Worm (Caenorhabditis elegans): Measurements from ENCODE around the gene C49A9.10.
A peak's percentile ranks its signal among the peaks of the same experiment; 100 is the strongest.

The C49A9.10 gene

ce11 chrIV:6237508-6238227 lies 31.5 kb upstream of the C49A9.10 start, which contains the start of the genes F58F9.6 and F58F9.8:
Gene F58F9.6, minus strand, starts transcription at chrIV:6237608.
Gene F58F9.8, plus strand, starts transcription at chrIV:6238177.
- TF ChIP-seq egl-27 (tag; optimal IDR thresholded peaks at IDR 0.05) (no peak), lsy-2 (tag; optimal IDR thresholded peaks at IDR 0.05) (no peak), crh-2 (tag; optimal IDR thresholded peaks at IDR 0.05) (no peak)

DNA sequence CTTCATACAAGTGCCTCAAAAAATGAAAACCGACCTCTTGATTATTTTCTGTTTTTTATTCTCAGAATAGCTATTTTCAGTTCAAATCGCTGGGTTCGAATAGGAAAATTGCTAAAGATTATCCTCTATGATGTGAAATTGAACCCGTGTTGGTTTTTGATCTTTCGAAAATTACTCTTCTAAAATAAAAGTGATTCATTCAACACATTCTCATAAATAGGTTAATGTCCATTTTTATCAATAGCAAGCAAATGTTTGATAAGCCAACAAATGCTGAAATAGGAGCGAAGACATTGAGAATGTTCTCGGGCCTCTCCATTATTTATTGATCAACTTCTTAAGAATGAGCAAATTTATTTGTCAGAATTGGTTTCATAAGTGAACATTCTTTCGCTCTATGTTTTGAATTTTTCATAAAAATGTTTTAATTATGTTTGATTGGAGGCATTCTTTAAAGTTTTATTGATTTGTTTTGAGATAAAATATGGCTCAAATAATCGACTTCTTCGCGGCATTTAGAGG lies 26.7 kb upstream of the C49A9.10 start, which contains the start of gene F58F9.3:
Gene F58F9.3 (plus strand): TSS at position 472 of the 522 bp plus-strand sequence.
- TF ChIP-seq nhr-129 (tag; optimal IDR thresholded peaks at IDR 0.05) (no peak), Y55F3AM.14 (GFP tag; optimal IDR thresholded peaks at IDR 0.05) (no peak), elt-3 (tag; optimal IDR thresholded peaks at IDR 0.05) (no peak), lsy-2 (tag; optimal IDR thresholded peaks at IDR 0.05) (no peak), unc-62 (GFP tag; optimal IDR thresholded peaks at IDR 0.05) (no peak), crh-2 (tag; optimal IDR thresholded peaks at IDR 0.05) (peak; percentile 3), fos-1 (tag; optimal IDR thresholded peaks at IDR 0.05) (peak; percentile 89)

ce11 chrIV:6230560-6231073 lies 24.5 kb upstream of the C49A9.10 start, which contains the start of gene F58F9.4:
Gene F58F9.4, plus strand, starts transcription at chrIV:6231023.
- TF ChIP-seq fos-1 (tag; optimal IDR thresholded peaks at IDR 0.05) (peak; percentile 93), mdl-1 (tag; optimal IDR thresholded peaks at IDR 0.05) (no peak)

ce11 chrIV:6227974-6228373 lies 21.8 kb upstream of the C49A9.10 start, which contains the start of gene C49A9.1:
Gene C49A9.1, plus strand, starts transcription at chrIV:6228190.
- TF ChIP-seq sma-9 (GFP tag; optimal IDR thresholded peaks at IDR 0.05) (no peak), sma-9 (tag; optimal IDR thresholded peaks at IDR 0.05) (no peak), gmeb-1 (tag; optimal IDR thresholded peaks at IDR 0.05) (no peak), lin-11 (tag; optimal IDR thresholded peaks at IDR 0.05) (no peak), C34F6.9 (tag; optimal IDR thresholded peaks at IDR 0.05) (no peak), fos-1 (tag; optimal IDR thresholded peaks at IDR 0.05) (peak; percentile 72), F13H6.1 (tag; optimal IDR thresholded peaks at IDR 0.05) (no peak), ztf-4 (tag; optimal IDR thresholded peaks at IDR 0.05) (no peak)

ce11 chrIV:6225143-6225542 lies 19.0 kb upstream of the C49A9.10 start, which contains the start of gene C49A9.2:
Gene C49A9.2, plus strand, starts transcription at chrIV:6225443.
- TF ChIP-seq ztf-1 (GFP tag; conservative IDR thresholded peaks at IDR 0.05) = no peak
- TF ChIP-seq nhr-237 (tag; optimal IDR thresholded peaks at IDR 0.05) = no peak
- TF ChIP-seq ZK546.5 (tag; optimal IDR thresholded peaks at IDR 0.05) = no peak
- TF ChIP-seq lsy-2 (tag; optimal IDR thresholded peaks at IDR 0.05) = no peak
- TF ChIP-seq nhr-12 (tag; optimal IDR thresholded peaks at IDR 0.05) = no peak
- no peak for TF ChIP-seq unc-55 (GFP tag; optimal IDR thresholded peaks at IDR 0.05)

DNA sequence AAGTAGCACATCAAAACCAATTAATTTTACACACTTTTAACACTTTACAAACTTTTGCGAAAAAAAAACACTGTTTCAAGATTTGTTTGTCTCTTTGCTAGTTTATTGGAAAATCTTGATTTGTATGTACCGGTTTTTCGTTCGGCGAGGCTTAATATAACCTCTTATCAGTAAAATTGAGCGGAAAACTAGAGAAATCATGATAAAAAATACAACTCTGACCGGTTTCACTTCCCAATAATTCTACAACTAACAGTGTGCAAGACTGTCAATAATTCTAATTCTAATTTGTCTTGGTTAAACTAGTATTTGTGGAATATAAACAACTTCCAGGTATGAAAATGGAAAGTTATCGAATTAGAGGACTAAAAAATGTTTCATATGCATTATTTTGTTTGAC lies 15.7 kb upstream of the C49A9.10 start, which contains the start of gene C49A9.3:
Gene C49A9.3 (plus strand): TSS at position 212 of the 400 bp plus-strand sequence.
- no peak for TF ChIP-seq nhr-237 (tag; optimal IDR thresholded peaks at IDR 0.05)
- peak; percentile 82 for TF ChIP-seq fos-1 (tag; optimal IDR thresholded peaks at IDR 0.05)

DNA sequence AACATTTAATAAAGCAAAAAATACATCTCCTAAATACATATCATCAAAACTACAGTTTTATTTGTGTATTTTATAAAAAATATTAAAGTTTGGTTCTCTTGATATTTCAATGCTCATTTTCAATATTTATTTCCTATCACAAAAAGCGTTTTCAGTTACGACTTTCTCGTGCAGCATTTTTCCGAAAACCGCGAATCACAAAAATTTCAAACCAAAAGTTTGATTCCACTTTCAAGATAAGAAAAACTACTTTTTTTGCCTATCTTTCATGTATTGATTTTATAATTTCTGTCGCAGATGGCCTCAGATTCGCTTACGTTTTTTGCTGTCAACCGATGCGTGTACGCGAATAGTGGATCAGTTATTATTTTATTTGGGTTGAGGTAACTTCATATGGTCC lies 13.3 kb upstream of the C49A9.10 start, which contains the start of gene C49A9.4:
Gene C49A9.4 (plus strand): TSS at position 265 of the 400 bp plus-strand sequence.
- TF ChIP-seq nhr-77 (tag; optimal IDR thresholded peaks at IDR 0.05) = no peak
- TF ChIP-seq nhr-25 (tag; optimal IDR thresholded peaks at IDR 0.05) = no peak
- no peak for TF ChIP-seq aly-2 (tag; optimal IDR thresholded peaks at IDR 0.05)
- TF ChIP-seq ceh-82 (tag; optimal IDR thresholded peaks at IDR 0.05) = no peak
- no peak for TF ChIP-seq nhr-6 (tag; optimal IDR thresholded peaks at IDR 0.05)
- peak; percentile 22 for TF ChIP-seq sma-9 (GFP tag; optimal IDR thresholded peaks at IDR 0.05)
- TF ChIP-seq sma-9 (tag; optimal IDR thresholded peaks at IDR 0.05) = no peak
- TF ChIP-seq ztf-11 (tag; optimal IDR thresholded peaks at IDR 0.05) = no peak
- no peak for TF ChIP-seq elt-1 (tag; optimal IDR thresholded peaks at IDR 0.05)
- TF ChIP-seq lin-11 (tag; optimal IDR thresholded peaks at IDR 0.05) = no peak
- no peak for TF ChIP-seq nhr-12 (tag; optimal IDR thresholded peaks at IDR 0.05)
- TF ChIP-seq egl-27 (tag; optimal IDR thresholded peaks at IDR 0.05) = no peak
- peak; percentile 78 for TF ChIP-seq fos-1 (tag; optimal IDR thresholded peaks at IDR 0.05)
- TF ChIP-seq gmeb-1 (tag; optimal IDR thresholded peaks at IDR 0.05) = peak; percentile 23
- TF ChIP-seq dmd-4 (tag; optimal IDR thresholded peaks at IDR 0.05) = no peak
- no peak for TF ChIP-seq unc-55 (GFP tag; optimal IDR thresholded peaks at IDR 0.05)

Data from whole organism, L2 larva.